Fruit fly (Drosophila melanogaster): ENCODE measurements around the gene Sirt7.

The Sirt7 gene

dm6 chr3R:29071141-29071540 is 15.4 kb downstream of the Sirt7 start (continued):
- TF ChIP-seq GATAe (GFP tag; conservative IDR thresholded peaks at IDR 0.05) (no peak), Med (GFP tag) (peak; percentile 53), Vsx1 (GFP tag; optimal IDR thresholded peaks at IDR 0.05) (no peak), NfI (GFP tag; optimal IDR thresholded peaks at IDR 0.05) (no peak), ATbp (GFP tag; optimal IDR thresholded peaks at IDR 0.05) (peak; percentile 20), CG33557 (GFP tag; optimal IDR thresholded peaks at IDR 0.05) (no peak), zen2 (GFP tag; IDR thresholded peaks at IDR 0.05; ENCODE audit: partially characterized antibody) (no peak), so (GFP tag; IDR thresholded peaks at IDR 0.05) (no peak), Dfd (GFP tag; optimal IDR thresholded peaks at IDR 0.05) (no peak), sc (optimal IDR thresholded peaks at IDR 0.05) (no peak), sc (GFP tag; optimal IDR thresholded peaks at IDR 0.05) (no peak), CG15514 (GFP tag; optimal IDR thresholded peaks at IDR 0.05) (no peak), Bteb2 (GFP tag; optimal IDR thresholded peaks at IDR 0.05) (no peak), lab (GFP tag; optimal IDR thresholded peaks at IDR 0.05) (peak; percentile 13), CkIIα-i1 (GFP tag; IDR thresholded peaks at IDR 0.05) (no peak), CG5953 (GFP tag; IDR thresholded peaks at IDR 0.05) (no peak), crp (GFP tag; optimal IDR thresholded peaks at IDR 0.05) (no peak), CG34422 (GFP tag; IDR thresholded peaks at IDR 0.05) (no peak), hb (GFP tag; IDR thresholded peaks at IDR 0.05; ENCODE audit: partially characterized antibody) (no peak), seq (GFP tag; IDR thresholded peaks at IDR 0.05) (no peak), CG11247 (GFP tag; IDR thresholded peaks at IDR 0.05) (no peak), bbx (GFP tag; IDR thresholded peaks at IDR 0.05; ENCODE audit: partially characterized antibody) (no peak), dan (GFP tag; IDR thresholded peaks at IDR 0.05) (no peak), prd (optimal IDR thresholded peaks at IDR 0.05) (no peak), prd (GFP tag; IDR thresholded peaks at IDR 0.05) (no peak), pita (GFP tag; optimal IDR thresholded peaks at IDR 0.05) (no peak), CG5180 (GFP tag; optimal IDR thresholded peaks at IDR 0.05) (no peak), ERR (GFP tag; optimal IDR thresholded peaks at IDR 0.05) (no peak), dysf (GFP tag; IDR thresholded peaks at IDR 0.05) (no peak), CG2129 (GFP tag; IDR thresholded peaks at IDR 0.05; ENCODE audit: partially characterized antibody) (no peak), ftz-f1 (GFP tag; optimal IDR thresholded peaks at IDR 0.05) (no peak), CG16813 (GFP tag; IDR thresholded peaks at IDR 0.05; ENCODE audit: partially characterized antibody) (no peak), onecut (GFP tag; IDR thresholded peaks at IDR 0.05) (no peak), stwl (tag; optimal IDR thresholded peaks at IDR 0.05) (no peak), Fer1 (GFP tag; optimal IDR thresholded peaks at IDR 0.05) (no peak), tna (GFP tag; IDR thresholded peaks at IDR 0.05; ENCODE audit: partially characterized antibody) (no peak), CG11695 (GFP tag; IDR thresholded peaks at IDR 0.05) (0 out of 3 replicates have a peak, but pooled peaks have one; percentile 28), CG14965 (GFP tag; optimal IDR thresholded peaks at IDR 0.05; ENCODE audit: borderline replicate concordance) (no peak), sens (GFP tag) (peak; percentile 24)

dm6 chr3R:29072834-29073233 is 17.1 kb downstream of the Sirt7 start:
- TF ChIP-seq Med (GFP tag) (peak; percentile 35), run (tag; optimal IDR thresholded peaks at IDR 0.05) (no peak), salm (tag; optimal IDR thresholded peaks at IDR 0.05) (no peak), bsh (GFP tag; optimal IDR thresholded peaks at IDR 0.05) (peak in 1 of 2 experiments; percentile 22), fd96Cb (tag; optimal IDR thresholded peaks at IDR 0.05) (no peak), Hmx (GFP tag; optimal IDR thresholded peaks at IDR 0.05) (no peak), zen (tag; optimal IDR thresholded peaks at IDR 0.05) (peak; percentile 1), CG6813 (GFP tag; optimal IDR thresholded peaks at IDR 0.05) (no peak), CG30020 (tag; optimal IDR thresholded peaks at IDR 0.05) (no peak), CG11696 (GFP tag; IDR thresholded peaks at IDR 0.05) (0 out of 2 replicates have a peak, but pooled peaks have one; percentile 52), ac (GFP tag; optimal IDR thresholded peaks at IDR 0.05) (peak; percentile 51), CG1603 (tag; optimal IDR thresholded peaks at IDR 0.05) (peak; percentile 9), HmgD (GFP tag; optimal IDR thresholded peaks at IDR 0.05) (no peak)

All from whole organism, embryonic.